Fruit fly (Drosophila melanogaster): ENCODE measurements around the gene CG13280.

- TF ChIP-seq EcR (GFP tag; optimal IDR thresholded peaks at IDR 0.05) (no peak), pan (optimal IDR thresholded peaks at IDR 0.05) (peak; percentile 57), Dll (optimal IDR thresholded peaks at IDR 0.05) (no peak), psq (optimal IDR thresholded peaks at IDR 0.05) (no peak)
These were observed 38.2 kb upstream of the CG13280 start for dm6 chr2L:16859103-16859502.

All from whole organism.